Worm (Caenorhabditis elegans): ENCODE results near the gene clc-29.

Gene clc-29

ce11 chrIII:8310239-8311057, 37.3 kb downstream of the clc-29 start, which contains the start of gene F10E9.3:
Gene F10E9.3 (plus strand): TSS chrIII:8311007.
- no peak for TF ChIP-seq unc-62 (GFP tag; optimal IDR thresholded peaks at IDR 0.05)

- TF ChIP-seq unc-62 (GFP tag; optimal IDR thresholded peaks at IDR 0.05) = no peak
Observed at ce11 chrIII:8308238-8308637, 39.5 kb downstream of the clc-29 start, which contains the start of gene F10E9.4. Gene F10E9.4 (plus strand): TSS chrIII:8308538.

DNA sequence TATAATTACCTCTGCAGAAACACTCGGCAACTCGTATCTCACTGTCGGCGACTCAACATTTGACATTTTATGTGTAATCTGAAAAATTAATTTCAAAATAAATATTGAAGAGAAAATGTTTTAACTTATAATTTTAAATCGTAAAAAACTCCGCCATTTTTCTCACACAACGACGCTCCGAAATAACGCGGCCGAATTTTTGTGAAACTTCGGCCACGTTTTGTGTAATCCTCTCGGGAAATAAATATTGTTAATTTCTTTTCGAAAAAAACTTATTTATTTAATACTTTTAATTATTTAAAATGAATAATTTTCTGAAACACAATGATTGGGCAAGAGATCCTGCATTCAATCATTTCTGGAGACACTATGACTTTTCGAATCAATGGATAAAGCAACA, 40.4 kb downstream of the clc-29 start, which contains the start of the genes F10E9.7 and F10E9.5:
TSS of gene F10E9.7 (minus strand) at position 86 of the 400 bp plus-strand sequence.
TSS of gene F10E9.5 (plus strand) at position 237 of the 400 bp plus-strand sequence.
- TF ChIP-seq unc-62 (GFP tag; optimal IDR thresholded peaks at IDR 0.05) = no peak

DNA sequence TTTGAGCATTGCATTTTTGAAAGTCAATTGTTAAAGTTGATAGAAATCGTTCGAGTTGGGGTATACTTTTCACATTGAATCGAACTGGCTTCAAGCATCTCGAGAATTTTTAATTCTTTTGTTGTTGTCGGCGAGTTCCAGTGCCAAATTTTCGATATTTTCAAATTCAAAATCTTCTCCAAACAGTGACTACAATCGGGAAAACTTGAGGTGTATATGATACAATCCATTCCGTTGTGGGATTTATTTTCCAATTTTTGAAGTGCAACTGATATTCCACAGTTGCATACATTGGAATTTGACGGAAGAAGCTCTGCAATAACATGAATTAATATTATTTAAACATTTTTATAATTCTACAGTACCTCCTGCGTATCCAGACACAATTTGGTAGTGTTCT, 41.9 kb downstream of the clc-29 start:
- TF ChIP-seq unc-62 (GFP tag; optimal IDR thresholded peaks at IDR 0.05) = no peak

- TF ChIP-seq unc-62 (GFP tag; optimal IDR thresholded peaks at IDR 0.05) = no peak
Observed at ce11 chrIII:8305304-8305703, 42.4 kb downstream of the clc-29 start.

DNA sequence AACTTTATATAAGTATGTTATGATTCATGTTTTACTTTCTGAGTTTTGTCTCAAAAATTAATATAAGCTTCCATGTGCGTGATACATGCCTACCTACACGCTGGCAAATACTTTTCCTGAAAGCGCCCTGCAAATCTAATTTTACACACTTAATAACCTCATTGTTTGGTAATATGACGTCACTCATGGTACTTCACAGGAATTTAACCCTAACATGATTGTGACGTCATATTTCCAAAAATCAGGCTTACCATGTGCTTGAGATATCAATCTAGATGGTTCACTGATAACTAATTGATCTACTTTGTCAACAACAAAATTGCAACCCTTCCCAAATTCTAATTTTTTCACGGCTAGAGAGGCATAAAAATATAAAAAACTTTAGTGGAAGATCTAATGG, 44.3 kb downstream of the clc-29 start:
- no peak for TF ChIP-seq unc-62 (GFP tag; optimal IDR thresholded peaks at IDR 0.05)

- TF ChIP-seq unc-62 (GFP tag; optimal IDR thresholded peaks at IDR 0.05) = no peak
Observed at ce11 chrIII:8300860-8301396, 46.8 kb downstream of the clc-29 start.

DNA sequence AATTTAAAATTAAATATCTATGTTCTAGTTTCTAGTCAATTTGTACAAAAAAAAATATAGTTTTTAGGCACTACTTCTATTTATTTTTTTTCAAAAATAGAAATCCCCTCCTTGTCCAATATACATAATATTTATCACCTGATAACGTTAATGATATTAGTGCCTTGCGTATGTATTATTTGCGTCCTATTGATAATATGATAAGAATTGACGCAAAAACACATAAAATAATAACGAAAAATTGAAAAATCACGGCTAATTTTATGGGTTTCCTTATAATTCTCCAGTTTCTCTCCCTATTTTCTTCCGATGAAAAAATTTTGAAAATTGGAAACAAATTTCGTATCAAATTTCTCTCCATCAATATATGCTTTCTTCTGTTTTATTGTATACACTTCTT, 48.0 kb downstream of the clc-29 start:
- TF ChIP-seq unc-62 (GFP tag; optimal IDR thresholded peaks at IDR 0.05) = no peak

DNA sequence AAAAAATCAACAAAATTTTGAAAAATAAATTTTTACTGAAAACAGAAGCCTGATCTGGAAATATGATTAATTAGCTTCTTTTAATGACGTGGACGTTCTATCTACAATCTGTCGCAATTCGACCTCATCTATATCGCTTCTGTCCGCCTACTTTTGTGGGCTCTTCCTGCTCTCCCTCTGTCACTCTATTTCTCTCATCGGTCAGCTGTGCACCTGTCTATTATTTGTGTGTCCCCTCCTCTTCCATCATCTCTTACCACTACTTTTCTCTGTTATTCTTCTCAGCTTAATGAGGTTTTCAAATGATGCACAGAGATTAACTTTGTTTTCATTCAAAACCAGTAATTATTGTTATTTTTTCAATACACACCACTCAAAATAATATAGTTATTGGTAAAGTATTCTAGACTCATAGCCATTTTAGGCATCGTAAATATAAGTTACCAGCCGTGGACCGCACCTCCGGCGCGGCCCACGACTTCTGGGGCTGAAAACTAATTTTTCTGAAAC, 48.6 kb downstream of the clc-29 start:
- no peak for TF ChIP-seq unc-62 (GFP tag; optimal IDR thresholded peaks at IDR 0.05)

DNA sequence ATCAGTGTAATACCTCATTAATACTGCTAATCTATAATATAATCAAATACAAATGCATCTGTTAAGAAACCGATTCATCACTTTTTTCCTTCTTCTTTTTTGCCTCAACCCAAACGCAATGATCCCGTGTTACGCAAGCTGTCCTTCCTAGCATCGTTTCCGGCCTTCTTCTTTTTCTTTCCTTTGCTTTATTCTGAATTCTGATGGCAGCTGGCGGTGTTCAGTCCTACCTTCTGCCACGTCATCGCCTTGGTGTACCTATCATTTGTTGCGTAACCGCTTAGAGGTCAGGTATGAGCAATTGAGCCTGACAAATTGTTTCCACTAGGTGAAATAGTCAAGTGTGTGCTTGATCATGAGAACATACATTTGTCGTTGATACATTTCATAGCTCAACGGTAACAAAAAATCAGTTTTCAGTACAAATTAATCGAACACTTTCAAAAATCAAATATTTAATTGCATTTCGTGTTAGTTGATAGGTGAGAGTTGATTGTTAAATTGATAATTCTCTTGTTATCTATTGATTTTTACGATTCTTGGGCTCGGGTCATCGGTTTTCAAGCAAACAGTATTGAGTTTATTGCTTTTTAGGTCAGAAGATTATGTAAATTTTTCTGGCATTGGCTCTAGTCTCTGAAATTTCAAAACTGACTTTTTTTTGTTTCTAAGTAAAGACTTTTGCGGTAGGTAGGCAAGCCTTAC, 49.4 kb downstream of the clc-29 start:
- TF ChIP-seq unc-62 (GFP tag; optimal IDR thresholded peaks at IDR 0.05) = no peak
